Fruit fly (Drosophila melanogaster) whole organism, wandering third instar larva: ENCODE data around the gene Sem1.

Experiments used
- Abd-B ChIP-seq: fragments of >200 bp; optimal IDR thresholded peaks from 2 replicates; lab custom pipeline; 2017; ENCODE audit warnings: missing biosample characterization, missing genetic modification characterization
- Dfd ChIP-seq: fragments of >200 bp; optimal IDR thresholded peaks from 2 replicates; lab custom pipeline; 2017; ENCODE audit warnings: missing biosample characterization, missing genetic modification characterization
- GATAd ChIP-seq: sonication (Bioruptor generic); optimal IDR thresholded peaks from 2 replicates; lab custom pipeline; 2016; ENCODE audit warnings: missing biosample characterization, missing genetic modification characterization
- Myc ChIP-seq: fragments of >200 bp; optimal IDR thresholded peaks from 2 replicates; lab custom pipeline; 2017
- OdsH ChIP-seq: fragments of 200-800 bp; sonication (Bioruptor generic); optimal IDR thresholded peaks from 2 replicates; lab custom pipeline; 2016; ENCODE audit warnings: missing biosample characterization, mild to moderate bottlenecking, missing genetic modification characterization
- brk ChIP-seq: fragments of 200-800 bp; sonication (Bioruptor generic); optimal IDR thresholded peaks from 2 replicates; lab custom pipeline; 2016; ENCODE audit warnings: missing biosample characterization, mild to moderate bottlenecking, missing genetic modification characterization
- fru ChIP-seq: fragments of 200-800 bp; sonication (Bioruptor generic); optimal IDR thresholded peaks from 3 replicates; lab custom pipeline; 2016; ENCODE audit warnings: missing biosample characterization, mild to moderate bottlenecking, missing genetic modification characterization
- h ChIP-seq: fragments of 200-800 bp; sonication (Bioruptor generic); optimal IDR thresholded peaks from 3 replicates; lab custom pipeline; 2016; ENCODE audit warnings: missing biosample characterization, mild to moderate bottlenecking, missing genetic modification characterization
- jim ChIP-seq: fragments of 175-275, 200-325 bp; sonication (Bioruptor generic); optimal IDR thresholded peaks from 2 replicates; lab custom pipeline; 2016; ENCODE audit warnings: missing biosample characterization, mild to moderate bottlenecking, missing genetic modification characterization
- lola ChIP-seq: fragments of >200 bp; optimal IDR thresholded peaks from 2 replicates; lab custom pipeline; 2017; ENCODE audit warnings: missing biosample characterization, missing genetic modification characterization
- rgr ChIP-seq: fragments of 200-800 bp; sonication (Bioruptor generic); optimal IDR thresholded peaks from 3 replicates; lab custom pipeline; 2016; ENCODE audit warnings: missing biosample characterization, mild to moderate bottlenecking, missing genetic modification characterization

DNA sequence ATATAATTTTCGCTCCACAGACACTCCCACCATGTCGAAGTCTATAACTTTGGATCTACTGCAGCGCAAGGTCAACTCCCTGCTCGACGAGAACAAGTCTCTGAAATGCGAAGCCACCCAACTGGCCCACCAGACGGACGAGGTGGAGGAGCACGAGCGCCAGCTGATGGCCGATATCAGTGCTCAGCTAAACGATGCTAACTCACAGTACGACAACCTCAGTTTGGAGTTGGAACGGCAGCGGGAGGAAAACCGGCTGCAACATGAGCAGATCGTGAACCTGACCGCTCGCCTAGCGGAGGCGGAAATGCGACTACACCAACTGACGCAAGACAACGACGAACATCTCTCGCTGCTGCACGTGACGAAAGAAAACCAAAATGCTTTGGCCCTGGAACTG, 12.0 kb upstream of the Sem1 start:
- TF ChIP-seq Dfd (GFP tag; lab: Kevin White, UChicago) (no peak), GATAd (GFP tag; lab: Kevin White, UChicago) (no peak), rgr (no peak), jim (GFP tag; lab: Kevin White, UChicago) (no peak), h (no peak), brk (no peak), Abd-B (GFP tag; lab: Kevin White, UChicago) (no peak), Myc (lab: Kevin White, UChicago) (no peak), OdsH (GFP tag; lab: Kevin White, UChicago) (no peak), lola (no peak), fru (no peak)
